Fruit fly (Drosophila melanogaster) whole organism, wandering third instar larva: ENCODE data around the gene CG9135.
A peak's percentile ranks its signal among the peaks of the same experiment; 100 is the strongest.

Experiments used
- Abd-B ChIP-seq: fragments of >200 bp; optimal IDR thresholded peaks from 2 replicates; lab custom pipeline; 2017; ENCODE audit warnings: missing biosample characterization, missing genetic modification characterization
- CG32264 ChIP-seq: fragments of 200-800 bp; sonication (Bioruptor generic); optimal IDR thresholded peaks from 2 replicates; lab custom pipeline; 2016; ENCODE audit warnings: missing biosample characterization, missing genetic modification characterization
- CG9705 ChIP-seq: fragments of 200-800 bp; sonication (Bioruptor generic); optimal IDR thresholded peaks from 2 replicates; lab custom pipeline; 2018; ENCODE audit warnings: missing biosample characterization, mild to moderate bottlenecking, missing genetic modification characterization
- CrebA ChIP-seq: fragments of 200-800 bp; sonication (Bioruptor generic); optimal IDR thresholded peaks from 2 replicates; lab custom pipeline; 2016; ENCODE audit warnings: missing biosample characterization, mild to moderate bottlenecking, missing genetic modification characterization, borderline replicate concordance
- Dfd ChIP-seq: fragments of >200 bp; optimal IDR thresholded peaks from 2 replicates; lab custom pipeline; 2017; ENCODE audit warnings: missing biosample characterization, missing genetic modification characterization
- Dif ChIP-seq: fragments of 200-275, 200-300 bp; sonication (Bioruptor generic); optimal IDR thresholded peaks from 2 replicates; lab custom pipeline; 2018; ENCODE audit warnings: missing biosample characterization, missing genetic modification characterization; ENCODE audit not compliant: partially characterized antibody
- GATAd ChIP-seq: sonication (Bioruptor generic); optimal IDR thresholded peaks from 2 replicates; lab custom pipeline; 2016; ENCODE audit warnings: missing biosample characterization, missing genetic modification characterization
- HLH106 ChIP-seq: fragments of 200-800 bp; optimal IDR thresholded peaks from 3 replicates; lab custom pipeline; 2019; ENCODE audit warnings: missing biosample characterization, mild to moderate bottlenecking, missing genetic modification characterization, moderate library complexity
- Hnf4 ChIP-seq: fragments of 200-800 bp; sonication (Bioruptor generic); optimal IDR thresholded peaks from 2 replicates; lab custom pipeline; 2016; ENCODE audit warnings: missing biosample characterization, mild to moderate bottlenecking, missing genetic modification characterization
- Hr78 ChIP-seq: fragments of >200 bp; optimal IDR thresholded peaks from 2 replicates; lab custom pipeline; 2017; ENCODE audit warnings: missing biosample characterization, missing genetic modification characterization
- Hr83 ChIP-seq: fragments of 200-300 bp; sonication (Bioruptor generic); optimal IDR thresholded peaks from 2 replicates; lab custom pipeline; 2016; ENCODE audit warnings: missing biosample characterization, mild to moderate bottlenecking, missing genetic modification characterization, moderate library complexity; ENCODE audit not compliant: poor library complexity, severe bottlenecking
- Jra ChIP-seq: sonication (Bioruptor generic); optimal IDR thresholded peaks from 2 replicates; lab custom pipeline; 2016; ENCODE audit warnings: missing biosample characterization, missing genetic modification characterization
- Mio ChIP-seq: sonication (Bioruptor generic); optimal IDR thresholded peaks from 2 replicates; lab custom pipeline; 2016; ENCODE audit warnings: missing biosample characterization, missing genetic modification characterization
- Myc ChIP-seq: fragments of >200 bp; optimal IDR thresholded peaks from 2 replicates; lab custom pipeline; 2017
- N ChIP-seq: fragments of >200 bp; optimal IDR thresholded peaks from 2 replicates; lab custom pipeline; 2018; ENCODE audit warnings: missing biosample characterization, missing external identifiers, missing genetic modification characterization
- OdsH ChIP-seq: fragments of 200-800 bp; sonication (Bioruptor generic); optimal IDR thresholded peaks from 2 replicates; lab custom pipeline; 2016; ENCODE audit warnings: missing biosample characterization, mild to moderate bottlenecking, missing genetic modification characterization
- Rel ChIP-seq, 2 experiments: fragments of 200-800 bp; sonication (Bioruptor generic) in 1 of 2; optimal IDR thresholded peaks; 2 replicates in 1 of 2; 3 replicates in 1 of 2; lab custom pipeline; 2016 to 2019; ENCODE audit warnings: mild to moderate bottlenecking in 2 of 2, missing biosample characterization in 2 of 2, missing genetic modification characterization in 2 of 2, moderate library complexity in 1 of 2
- Sp1 ChIP-seq: fragments of 200-800 bp; sonication (Bioruptor generic); optimal IDR thresholded peaks from 3 replicates; lab custom pipeline; 2019; ENCODE audit warnings: missing biosample characterization, mild to moderate bottlenecking, missing genetic modification characterization, moderate library complexity
- Vsx2 ChIP-seq: fragments of 200-300, 225-300 bp; sonication (Bioruptor generic); optimal IDR thresholded peaks from 2 replicates; lab custom pipeline; 2018; ENCODE audit warnings: missing biosample characterization, missing genetic modification characterization; ENCODE audit not compliant: partially characterized antibody
- br ChIP-seq: fragments of 200-800 bp; sonication (Bioruptor generic); optimal IDR thresholded peaks from 2 replicates; lab custom pipeline; 2016; ENCODE audit warnings: missing biosample characterization, missing genetic modification characterization
- brk ChIP-seq: fragments of 200-800 bp; sonication (Bioruptor generic); optimal IDR thresholded peaks from 2 replicates; lab custom pipeline; 2016; ENCODE audit warnings: missing biosample characterization, mild to moderate bottlenecking, missing genetic modification characterization
- dl ChIP-seq, 2 experiments: fragments of 175-275, 200-275 bp in 1 of 2; fragments of 200-275 bp in 1 of 2; sonication (Bioruptor generic); optimal IDR thresholded peaks; lab custom pipeline; 2018; ENCODE audit warnings: mild to moderate bottlenecking in 2 of 2, missing biosample characterization in 2 of 2, missing genetic modification characterization in 2 of 2, moderate library complexity in 2 of 2; ENCODE audit not compliant: partially characterized antibody in 2 of 2, insufficient read depth in 1 of 2
- dmrt93B ChIP-seq: fragments of 200-800 bp; sonication (Bioruptor generic); optimal IDR thresholded peaks from 2 replicates; lab custom pipeline; 2018; ENCODE audit warnings: missing biosample characterization, mild to moderate bottlenecking, missing genetic modification characterization
- dsf ChIP-seq: sonication (Bioruptor generic); optimal IDR thresholded peaks from 2 replicates; lab custom pipeline; 2016; ENCODE audit warnings: missing biosample characterization, missing genetic modification characterization, borderline replicate concordance
- ey ChIP-seq: fragments of 200-800 bp; sonication (Bioruptor generic); optimal IDR thresholded peaks from 2 replicates; lab custom pipeline; 2016; ENCODE audit warnings: missing biosample characterization, missing genetic modification characterization
- foxo ChIP-seq, 2 experiments: fragments of 200-800 bp; sonication (Bioruptor generic); optimal IDR thresholded peaks; 2 replicates in 1 of 2; 3 replicates in 1 of 2; lab custom pipeline; 2016 to 2017; ENCODE audit warnings: missing biosample characterization in 2 of 2, missing genetic modification characterization in 2 of 2
- fru ChIP-seq: fragments of 200-800 bp; sonication (Bioruptor generic); optimal IDR thresholded peaks from 3 replicates; lab custom pipeline; 2016; ENCODE audit warnings: missing biosample characterization, mild to moderate bottlenecking, missing genetic modification characterization
- h ChIP-seq: fragments of 200-800 bp; sonication (Bioruptor generic); optimal IDR thresholded peaks from 3 replicates; lab custom pipeline; 2016; ENCODE audit warnings: missing biosample characterization, mild to moderate bottlenecking, missing genetic modification characterization
- jim ChIP-seq: fragments of 175-275, 200-325 bp; sonication (Bioruptor generic); optimal IDR thresholded peaks from 2 replicates; lab custom pipeline; 2016; ENCODE audit warnings: missing biosample characterization, mild to moderate bottlenecking, missing genetic modification characterization
- lola ChIP-seq: fragments of >200 bp; optimal IDR thresholded peaks from 2 replicates; lab custom pipeline; 2017; ENCODE audit warnings: missing biosample characterization, missing genetic modification characterization
- pan ChIP-seq: fragments of >200 bp; optimal IDR thresholded peaks from 2 replicates; lab custom pipeline; 2017
- psq ChIP-seq: fragments of 200-800 bp; sonication (Bioruptor generic); optimal IDR thresholded peaks from 3 replicates; lab custom pipeline; 2017; ENCODE audit warnings: missing biosample characterization, mild to moderate bottlenecking, missing genetic modification characterization, moderate library complexity
- rgr ChIP-seq: fragments of 200-800 bp; sonication (Bioruptor generic); optimal IDR thresholded peaks from 3 replicates; lab custom pipeline; 2016; ENCODE audit warnings: missing biosample characterization, mild to moderate bottlenecking, missing genetic modification characterization
- sage ChIP-seq: fragments of 200-800 bp; sonication (Bioruptor generic); optimal IDR thresholded peaks from 2 replicates; lab custom pipeline; 2016; ENCODE audit warnings: missing biosample characterization, mild to moderate bottlenecking, missing genetic modification characterization
- sv ChIP-seq: fragments of 200-800 bp; sonication (Bioruptor generic); optimal IDR thresholded peaks from 3 replicates; lab custom pipeline; 2016; ENCODE audit warnings: missing biosample characterization, missing genetic modification characterization
- tai ChIP-seq: sonication (Bioruptor generic); optimal IDR thresholded peaks from 2 replicates; lab custom pipeline; 2016; ENCODE audit warnings: missing biosample characterization, missing genetic modification characterization
- usp ChIP-seq: fragments of >200 bp; optimal IDR thresholded peaks from 2 replicates; lab custom pipeline; 2017; ENCODE audit warnings: missing biosample characterization, missing genetic modification characterization
- woc ChIP-seq: sonication (Bioruptor generic); optimal IDR thresholded peaks from 2 replicates; lab custom pipeline; 2016; ENCODE audit warnings: missing biosample characterization, mild to moderate bottlenecking, missing genetic modification characterization

Gene CG9135

DNA sequence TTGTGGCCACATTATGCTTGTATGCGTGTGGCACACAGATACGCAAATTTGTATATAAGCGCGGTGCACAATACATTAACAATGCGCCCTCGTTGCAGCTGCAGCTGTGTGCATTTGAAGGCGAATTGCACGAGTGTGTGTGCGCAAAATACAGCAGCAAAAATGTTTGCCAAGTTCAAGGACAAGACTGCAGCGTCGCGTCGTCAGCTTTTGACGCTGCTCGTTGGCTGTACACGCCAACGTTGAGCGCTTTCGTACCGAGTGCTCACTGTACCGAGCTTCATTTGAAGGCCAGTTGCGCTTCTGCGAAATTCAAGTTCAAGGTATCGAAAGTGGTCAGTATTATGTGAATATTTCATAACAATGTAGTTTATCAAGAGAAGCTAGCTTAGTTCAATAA lies 36.2 kb downstream of the CG9135 start:
- no peak for TF ChIP-seq jim (GFP tag; lab: Kevin White, UChicago)
- no peak for TF ChIP-seq woc (GFP tag; lab: Kevin White, UChicago)
- no peak for TF ChIP-seq fru (GFP tag; lab: Kevin White, UChicago)
- TF ChIP-seq sage = no peak
- TF ChIP-seq dmrt93B (GFP tag; lab: Kevin White, UChicago) = no peak
- no peak for TF ChIP-seq tai (GFP tag; lab: Kevin White, UChicago)
- no peak for TF ChIP-seq Sp1 (GFP tag; lab: Kevin White, UChicago)
- no peak for TF ChIP-seq usp (GFP tag; lab: Kevin White, UChicago)
- TF ChIP-seq lola (GFP tag; lab: Kevin White, UChicago) = no peak
- peak; percentile 13 for TF ChIP-seq OdsH
- TF ChIP-seq Rel (GFP tag; optimal IDR thresholded peaks at IDR 0.05; lab: Kevin White, UChicago) = no peak
- TF ChIP-seq Rel (tag; optimal IDR thresholded peaks at IDR 0.05; lab: Kevin White, UChicago) = peak; percentile 2
- TF ChIP-seq Hnf4 (GFP tag; lab: Kevin White, UChicago) = no peak
- no peak for TF ChIP-seq Myc (lab: Kevin White, UChicago)
- TF ChIP-seq Hr78 (GFP tag; lab: Kevin White, UChicago) = no peak
- no peak for TF ChIP-seq pan (lab: Kevin White, UChicago)
- TF ChIP-seq CrebA = no peak
- no peak for TF ChIP-seq ey (GFP tag; lab: Kevin White, UChicago)
- no peak for TF ChIP-seq CG9705 (GFP tag; lab: Kevin White, UChicago)
- peak; percentile 14 for TF ChIP-seq Dif
- peak; percentile 36 for TF ChIP-seq HLH106 (tag; lab: Kevin White, UChicago)
- no peak for TF ChIP-seq CG32264
- no peak for TF ChIP-seq Abd-B (GFP tag; lab: Kevin White, UChicago)
- no peak for TF ChIP-seq dsf (GFP tag; lab: Kevin White, UChicago)
- no peak for TF ChIP-seq Vsx2 (GFP tag; lab: Kevin White, UChicago)
- no peak for TF ChIP-seq Dfd (GFP tag; lab: Kevin White, UChicago)
- no peak for TF ChIP-seq foxo (GFP tag; optimal IDR thresholded peaks at IDR 0.05; lab: Kevin White, UChicago)
- no peak for TF ChIP-seq dl (GFP tag; optimal IDR thresholded peaks at IDR 0.05; lab: Kevin White, UChicago; ENCODE audit: insufficient read depth in 1 of 2, partially characterized antibody in 2 of 2)
- no peak for TF ChIP-seq sv (GFP tag; lab: Kevin White, UChicago)
- no peak for TF ChIP-seq brk (GFP tag; lab: Kevin White, UChicago)
- peak; percentile 57 for TF ChIP-seq N
- no peak for TF ChIP-seq psq (GFP tag; lab: Kevin White, UChicago)
- no peak for TF ChIP-seq Mio
- TF ChIP-seq Hr83 (GFP tag; lab: Kevin White, UChicago) = peak; percentile 40
- TF ChIP-seq br (GFP tag; lab: Kevin White, UChicago) = no peak
- no peak for TF ChIP-seq h
- TF ChIP-seq rgr = no peak
- TF ChIP-seq GATAd = no peak
- no peak for TF ChIP-seq Jra (GFP tag; lab: Kevin White, UChicago)

DNA sequence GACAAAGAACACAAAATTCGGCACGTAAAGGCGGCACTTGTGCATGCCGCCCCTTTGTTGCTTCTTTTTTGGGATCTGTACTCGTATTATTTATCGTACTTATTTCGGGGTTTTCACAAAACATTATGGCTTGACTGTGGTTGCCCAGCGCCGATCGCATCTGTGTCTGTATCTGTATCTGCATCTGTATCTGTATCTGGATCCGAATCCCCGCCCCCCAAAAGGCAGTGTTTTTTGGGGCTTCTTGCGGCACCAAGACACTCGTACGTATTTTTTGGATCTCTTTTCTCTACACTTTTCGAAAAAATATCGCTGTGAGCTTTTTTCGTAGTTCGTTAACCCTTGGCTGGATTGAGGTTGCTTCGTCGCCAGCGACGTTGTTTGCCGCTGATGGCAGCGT lies 37.1 kb downstream of the CG9135 start:
- TF ChIP-seq ey (GFP tag; lab: Kevin White, UChicago) (no peak), Hr83 (GFP tag; lab: Kevin White, UChicago) (peak; percentile 64), jim (GFP tag; lab: Kevin White, UChicago) (peak; percentile 26), dsf (GFP tag; lab: Kevin White, UChicago) (no peak), Rel (GFP tag; optimal IDR thresholded peaks at IDR 0.05; lab: Kevin White, UChicago) (no peak), Rel (tag; optimal IDR thresholded peaks at IDR 0.05; lab: Kevin White, UChicago) (peak; percentile 88), Sp1 (GFP tag; lab: Kevin White, UChicago) (peak; percentile 18), br (GFP tag; lab: Kevin White, UChicago) (peak; percentile 12), Dif (peak; percentile 24), Hnf4 (GFP tag; lab: Kevin White, UChicago) (no peak)
- TF ChIP-seq, all 38 proteins: peak for 6
